In genomic region chr2L:17573063-17573462, dm6 we compare ENCODE assay signal across 5 fruit fly cellular contexts.
TF ChIP-seq lines count a peak whose summit lies in the region.

No protein-coding gene starts in this region.

- TF ChIP-seq CTCF in whole organism, embryonic (GFP tag; optimal IDR thresholded peaks at IDR 0.05; lab: Kevin White, UChicago), result no peak

TF ChIP-seq in whole organism, adult, 20 proteins besides CTCF, POLR2A, EP300 and RAD21:
- TF ChIP-seq CG7045 (GFP tag; optimal IDR thresholded peaks at IDR 0.05; lab: Kevin White, UChicago), result peak; percentile 20
- no peak for TF ChIP-seq CG7101 (tag; optimal IDR thresholded peaks at IDR 0.05; lab: Kevin White, UChicago)

TF ChIP-seq in whole organism, embryonic, 481 proteins besides CTCF, POLR2A, EP300 and RAD21 (continues in another document):
- no peak for TF ChIP-seq HmgD (GFP tag; optimal IDR thresholded peaks at IDR 0.05; lab: Kevin White, UChicago)
- peak; percentile 37 for TF ChIP-seq Oli (tag; optimal IDR thresholded peaks at IDR 0.05; lab: Kevin White, UChicago)
- TF ChIP-seq CG12744 (GFP tag; optimal IDR thresholded peaks at IDR 0.05; lab: Kevin White, UChicago), result no peak
- TF ChIP-seq D (optimal IDR thresholded peaks at IDR 0.05; lab: Kevin White, UChicago), result no peak
- no peak for TF ChIP-seq D (GFP tag; optimal IDR thresholded peaks at IDR 0.05; lab: Kevin White, UChicago)
- TF ChIP-seq Dip2 (GFP tag; IDR thresholded peaks at IDR 0.05; lab: Robert Waterston, UW), result no peak
- no peak for TF ChIP-seq CG30403 (GFP tag; optimal IDR thresholded peaks at IDR 0.05; lab: Kevin White, UChicago)
- TF ChIP-seq Sox100B (GFP tag; optimal IDR thresholded peaks at IDR 0.05; lab: Kevin White, UChicago), result no peak
- TF ChIP-seq HLH54F (GFP tag; optimal IDR thresholded peaks at IDR 0.05; lab: Kevin White, UChicago), result no peak
- TF ChIP-seq CG2116 (GFP tag; optimal IDR thresholded peaks at IDR 0.05; lab: Kevin White, UChicago), result no peak
- TF ChIP-seq Blimp-1 (GFP tag; optimal IDR thresholded peaks at IDR 0.05; lab: Kevin White, UChicago), result peak; percentile 2
- no peak for TF ChIP-seq MESR4 (GFP tag; optimal IDR thresholded peaks at IDR 0.05; lab: Kevin White, UChicago)
- TF ChIP-seq pb (GFP tag; optimal IDR thresholded peaks at IDR 0.05; lab: Kevin White, UChicago), result no peak
- no peak for TF ChIP-seq cato (GFP tag; optimal IDR thresholded peaks at IDR 0.05; lab: Kevin White, UChicago; ENCODE audit: borderline replicate concordance)
- peak; percentile 14 for TF ChIP-seq dmrt99B (tag; optimal IDR thresholded peaks at IDR 0.05; lab: Kevin White, UChicago)
- no peak for TF ChIP-seq Kr (GFP tag; optimal IDR thresholded peaks at IDR 0.05; lab: Kevin White, UChicago)
- 0 out of 3 replicates have a peak, but pooled peaks have one; percentile 14 for TF ChIP-seq dysf (GFP tag; IDR thresholded peaks at IDR 0.05; lab: Robert Waterston, UW)
- no peak for TF ChIP-seq CG7271 (tag; optimal IDR thresholded peaks at IDR 0.05; lab: Kevin White, UChicago)
- peak; percentile 33; the same call in 1 of the 2 replicates for TF ChIP-seq CG6689 (GFP tag; IDR thresholded peaks at IDR 0.05; lab: Robert Waterston, UW)
- peak in 1 of 2 experiments; percentile 24 for TF ChIP-seq Hr51 (GFP tag; optimal IDR thresholded peaks at IDR 0.05; lab: Kevin White, UChicago)
- no peak for TF ChIP-seq crp (GFP tag; optimal IDR thresholded peaks at IDR 0.05; lab: Kevin White, UChicago)
- TF ChIP-seq CG32772 (GFP tag; IDR thresholded peaks at IDR 0.05; lab: Robert Waterston, UW), result no peak

TF ChIP-seq in whole organism, prepupa, 60 proteins besides CTCF, POLR2A, EP300 and RAD21:
- no peak for TF ChIP-seq CG8119 (GFP tag; IDR thresholded peaks at IDR 0.05; lab: Robert Waterston, UW)
- no peak for TF ChIP-seq Smox (GFP tag; optimal IDR thresholded peaks at IDR 0.05; lab: Kevin White, UChicago)
- no peak for TF ChIP-seq spab (GFP tag; optimal IDR thresholded peaks at IDR 0.05; lab: Kevin White, UChicago)
- no peak for TF ChIP-seq CG6792 (GFP tag; optimal IDR thresholded peaks at IDR 0.05; lab: Kevin White, UChicago)
- peak; percentile 65 for TF ChIP-seq svp (GFP tag; lab: Kevin White, UChicago)
- TF ChIP-seq Eip78C (GFP tag; lab: Kevin White, UChicago), result peak; percentile 65
- no peak for TF ChIP-seq salr (GFP tag; optimal IDR thresholded peaks at IDR 0.05; lab: Kevin White, UChicago)
- no peak for TF ChIP-seq CG6808 (GFP tag; optimal IDR thresholded peaks at IDR 0.05; lab: Kevin White, UChicago)
- TF ChIP-seq ss (GFP tag; optimal IDR thresholded peaks at IDR 0.05; lab: Kevin White, UChicago), result peak in 1 of 2 experiments; percentile 14
- peak; percentile 32 for TF ChIP-seq Ets96B (tag; optimal IDR thresholded peaks at IDR 0.05; lab: Kevin White, UChicago)
- peak; percentile 18 for TF ChIP-seq CG31627 (GFP tag; optimal IDR thresholded peaks at IDR 0.05; lab: Kevin White, UChicago)
- peak; percentile 27 for TF ChIP-seq CG32006 (GFP tag; optimal IDR thresholded peaks at IDR 0.05; lab: Kevin White, UChicago)
- no peak for TF ChIP-seq CG8319 (GFP tag; optimal IDR thresholded peaks at IDR 0.05; lab: Kevin White, UChicago)
- TF ChIP-seq esn (GFP tag; optimal IDR thresholded peaks at IDR 0.05; lab: Kevin White, UChicago), result peak; percentile 28

TF ChIP-seq in whole organism, pupa, 21 proteins besides CTCF, POLR2A, EP300 and RAD21:
- TF ChIP-seq CG13204 (GFP tag; optimal IDR thresholded peaks at IDR 0.05; lab: Kevin White, UChicago), result no peak
- peak; percentile 40 for TF ChIP-seq CG8159 (tag; optimal IDR thresholded peaks at IDR 0.05; lab: Kevin White, UChicago)

TF ChIP-seq in whole organism, wandering third instar larva, 38 proteins besides CTCF, POLR2A, EP300 and RAD21:
- no peak for TF ChIP-seq GATAd (GFP tag; optimal IDR thresholded peaks at IDR 0.05; lab: Kevin White, UChicago)
- peak; percentile 22 for TF ChIP-seq Sp1 (GFP tag; optimal IDR thresholded peaks at IDR 0.05; lab: Kevin White, UChicago)
- peak in 1 of 2 experiments; percentile 7 for TF ChIP-seq foxo (GFP tag; optimal IDR thresholded peaks at IDR 0.05; lab: Kevin White, UChicago)
